Fruit fly (Drosophila melanogaster): ENCODE measurements around the gene jigr1.

jigr1 gene

DNA sequence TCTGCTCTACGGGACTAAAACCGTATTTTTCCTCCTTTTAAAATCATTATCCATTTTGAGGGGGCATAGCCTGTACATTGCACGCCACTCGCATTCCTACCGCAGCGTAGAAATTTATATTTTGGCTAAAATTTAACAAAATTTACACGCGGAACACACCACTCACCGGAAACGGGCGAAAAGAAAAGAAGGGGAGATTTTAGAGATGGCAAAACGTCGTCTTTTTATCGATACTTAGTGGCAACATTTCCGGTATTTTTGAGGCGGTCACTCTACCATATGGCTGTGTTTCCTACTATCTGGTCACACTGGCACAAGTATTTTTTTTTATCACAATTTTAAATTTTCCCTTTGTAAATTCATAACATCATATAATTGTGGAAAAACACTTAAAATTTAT, 47.2 kb downstream of the jigr1 start, which contains the start of gene RpL27 (continued):
- TF ChIP-seq run (tag; optimal IDR thresholded peaks at IDR 0.05) (peak; percentile 63), mam (GFP tag; optimal IDR thresholded peaks at IDR 0.05) (peak; percentile 71), Optix (GFP tag; IDR thresholded peaks at IDR 0.05) (peak; percentile 28; the same call in 1 of the 3 replicates), Elba2 (GFP tag; optimal IDR thresholded peaks at IDR 0.05) (no peak), hkb (optimal IDR thresholded peaks at IDR 0.05) (no peak), hkb (GFP tag; IDR thresholded peaks at IDR 0.05) (peak; percentile 84), ttk (GFP tag; IDR thresholded peaks at IDR 0.05) (peak; percentile 63; the same call in 1 of the 2 replicates), Mrtf (GFP tag; IDR thresholded peaks at IDR 0.05) (no peak; the same call in 1 of the 3 replicates), CG6175 (GFP tag; IDR thresholded peaks at IDR 0.05) (peak; percentile 66; the same call in 2 of the 3 replicates), ham (GFP tag; IDR thresholded peaks at IDR 0.05) (no peak), CG18476 (GFP tag; optimal IDR thresholded peaks at IDR 0.05) (no peak), CG32767 (GFP tag; IDR thresholded peaks at IDR 0.05) (peak; percentile 77; the same call in 1 of the 2 replicates), CG7556 (GFP tag; optimal IDR thresholded peaks at IDR 0.05) (peak; percentile 66), Dfd (GFP tag; optimal IDR thresholded peaks at IDR 0.05) (no peak), Dbx (GFP tag; IDR thresholded peaks at IDR 0.05) (peak; percentile 87), CG6654 (GFP tag; optimal IDR thresholded peaks at IDR 0.05) (peak; percentile 8), CG12236 (GFP tag; optimal IDR thresholded peaks at IDR 0.05) (peak; percentile 53), Blimp-1 (GFP tag; optimal IDR thresholded peaks at IDR 0.05) (no peak), CG1792 (GFP tag; optimal IDR thresholded peaks at IDR 0.05) (peak; percentile 27), CG11456 (GFP tag; IDR thresholded peaks at IDR 0.05) (peak; percentile 89), CG9215 (GFP tag; IDR thresholded peaks at IDR 0.05) (0 out of 2 replicates have a peak, but pooled peaks have one; percentile 40), gro (GFP tag; optimal IDR thresholded peaks at IDR 0.05) (peak; percentile 89), CG5245 (GFP tag; optimal IDR thresholded peaks at IDR 0.05) (peak; percentile 65), ro (GFP tag; IDR thresholded peaks at IDR 0.05) (no peak), nmo (GFP tag; optimal IDR thresholded peaks at IDR 0.05) (peak; percentile 81), gfzf (GFP tag; optimal IDR thresholded peaks at IDR 0.05) (peak; percentile 86), NC2α (GFP tag; optimal IDR thresholded peaks at IDR 0.05) (peak; percentile 45), HLHmδ (GFP tag; optimal IDR thresholded peaks at IDR 0.05) (peak; percentile 86), fd64A (GFP tag; optimal IDR thresholded peaks at IDR 0.05) (peak; percentile 74), gcm2 (GFP tag; optimal IDR thresholded peaks at IDR 0.05) (peak; percentile 85), Ptx1 (GFP tag; IDR thresholded peaks at IDR 0.05) (peak; percentile 67), insv (GFP tag; optimal IDR thresholded peaks at IDR 0.05) (peak in 1 of 2 experiments; percentile 67), trh (GFP tag; optimal IDR thresholded peaks at IDR 0.05) (peak; percentile 58), CG2120 (GFP tag; optimal IDR thresholded peaks at IDR 0.05) (peak; percentile 49), CG6689 (GFP tag; IDR thresholded peaks at IDR 0.05) (no peak), caup (GFP tag; optimal IDR thresholded peaks at IDR 0.05; ENCODE audit: severe bottlenecking) (peak; percentile 96), cato (GFP tag; optimal IDR thresholded peaks at IDR 0.05; ENCODE audit: borderline replicate concordance) (peak; percentile 10), aop (GFP tag; IDR thresholded peaks at IDR 0.05) (no peak), Pdp1 (GFP tag; optimal IDR thresholded peaks at IDR 0.05) (peak; percentile 65 to 84), CG13894 (tag; optimal IDR thresholded peaks at IDR 0.05) (peak; percentile 74), cg (GFP tag; optimal IDR thresholded peaks at IDR 0.05) (no peak), CG8290 (GFP tag; optimal IDR thresholded peaks at IDR 0.05) (peak; percentile 68), CG8290 (tag; optimal IDR thresholded peaks at IDR 0.05) (peak; percentile 55 to 88), CG17186 (GFP tag; optimal IDR thresholded peaks at IDR 0.05) (peak; percentile 34), CG10654 (GFP tag; optimal IDR thresholded peaks at IDR 0.05) (peak; percentile 55), cas (GFP tag; IDR thresholded peaks at IDR 0.05) (0 out of 2 replicates have a peak, but pooled peaks have one; percentile 22), al (GFP tag; IDR thresholded peaks at IDR 0.05) (peak; percentile 59), ash1 (GFP tag; optimal IDR thresholded peaks at IDR 0.05) (peak; percentile 80), Jarid2 (GFP tag; optimal IDR thresholded peaks at IDR 0.05) (peak; percentile 66), Rx (GFP tag; IDR thresholded peaks at IDR 0.05) (peak; percentile 57), D19A (tag; optimal IDR thresholded peaks at IDR 0.05) (peak; percentile 60), gcm (GFP tag; optimal IDR thresholded peaks at IDR 0.05) (peak; percentile 75)
